Fruit fly (Drosophila melanogaster): ENCODE data around the gene CG4199.

Gene CG4199

DNA sequence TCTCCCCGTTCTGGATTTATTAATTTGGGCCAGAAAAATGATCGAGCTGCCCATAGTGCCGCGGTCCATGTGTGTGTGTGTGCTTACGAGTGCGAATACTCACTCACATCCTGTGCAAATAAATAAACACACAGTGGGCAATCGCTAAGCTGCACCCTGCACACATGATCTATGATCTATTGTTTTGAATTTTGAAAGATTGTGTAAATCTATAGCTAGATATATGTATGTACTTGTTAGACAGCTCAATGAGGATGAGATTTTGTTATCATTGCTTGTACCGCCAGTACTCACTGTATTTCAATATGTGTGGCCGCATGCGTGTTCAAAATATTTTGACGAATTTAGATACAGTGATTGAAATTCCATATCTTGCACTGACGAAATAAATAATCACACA lies 9.8 kb upstream of the CG4199 start (continued):
- TF ChIP-seq kah (GFP tag; optimal IDR thresholded peaks at IDR 0.05) (no peak), CG15601 (tag; optimal IDR thresholded peaks at IDR 0.05) (no peak), CG7987 (GFP tag; optimal IDR thresholded peaks at IDR 0.05) (no peak), Lim3 (GFP tag; IDR thresholded peaks at IDR 0.05) (no peak), HLH3B (GFP tag; IDR thresholded peaks at IDR 0.05) (peak; percentile 29; the same call in 1 of the 2 replicates), p53 (GFP tag; optimal IDR thresholded peaks at IDR 0.05) (no peak), maf-S (GFP tag; optimal IDR thresholded peaks at IDR 0.05) (no peak), CG8290 (GFP tag; optimal IDR thresholded peaks at IDR 0.05) (no peak), CG8290 (tag; optimal IDR thresholded peaks at IDR 0.05) (peak in 1 of 2 experiments; percentile 97), CHES-1-like (GFP tag; optimal IDR thresholded peaks at IDR 0.05) (peak; percentile 22), CG6272 (GFP tag; IDR thresholded peaks at IDR 0.05) (no peak), run (tag; optimal IDR thresholded peaks at IDR 0.05) (no peak), corto (GFP tag; optimal IDR thresholded peaks at IDR 0.05) (no peak), mirr (GFP tag; optimal IDR thresholded peaks at IDR 0.05) (peak; percentile 68), CG3065 (GFP tag; optimal IDR thresholded peaks at IDR 0.05) (no peak), CG10147 (GFP tag; optimal IDR thresholded peaks at IDR 0.05) (peak; percentile 13), Camta (GFP tag; optimal IDR thresholded peaks at IDR 0.05) (no peak), wek (GFP tag; optimal IDR thresholded peaks at IDR 0.05) (no peak), CG11696 (GFP tag; IDR thresholded peaks at IDR 0.05) (peak; percentile 52; the same call in 1 of the 2 replicates), bab2 (GFP tag; optimal IDR thresholded peaks at IDR 0.05) (peak; percentile 23), ATbp (GFP tag; optimal IDR thresholded peaks at IDR 0.05) (no peak), CG4404 (GFP tag; IDR thresholded peaks at IDR 0.05) (peak; percentile 49), CG30020 (tag; optimal IDR thresholded peaks at IDR 0.05) (no peak), lmd (GFP tag; IDR thresholded peaks at IDR 0.05) (peak; percentile 78), Jarid2 (GFP tag; optimal IDR thresholded peaks at IDR 0.05) (no peak), crol (GFP tag; IDR thresholded peaks at IDR 0.05) (no peak), slbo (GFP tag; IDR thresholded peaks at IDR 0.05) (peak; percentile 91), CG12942 (GFP tag; optimal IDR thresholded peaks at IDR 0.05) (no peak), Aef1 (GFP tag; IDR thresholded peaks at IDR 0.05) (peak; percentile 53; the same call in 2 of the 3 replicates), pum (GFP tag; optimal IDR thresholded peaks at IDR 0.05) (peak; percentile 16), pfk (GFP tag; optimal IDR thresholded peaks at IDR 0.05) (no peak), crp (GFP tag; optimal IDR thresholded peaks at IDR 0.05) (no peak), Fer2 (tag; optimal IDR thresholded peaks at IDR 0.05) (peak; percentile 21), Rx (GFP tag; IDR thresholded peaks at IDR 0.05) (peak; percentile 41; the same call in 1 of the 2 replicates), grau (tag; optimal IDR thresholded peaks at IDR 0.05) (peak; percentile 90), ato (GFP tag; IDR thresholded peaks at IDR 0.05; ENCODE audit: partially characterized antibody) (no peak), sisA (GFP tag; IDR thresholded peaks at IDR 0.05) (peak; percentile 38), CG11093 (GFP tag; IDR thresholded peaks at IDR 0.05) (no peak), Rfx (GFP tag; IDR thresholded peaks at IDR 0.05) (peak; percentile 91), CG34224 (GFP tag; IDR thresholded peaks at IDR 0.05; ENCODE audit: partially characterized antibody) (no peak), Taf1 (GFP tag; IDR thresholded peaks at IDR 0.05) (peak; percentile 69), CG11085 (GFP tag; IDR thresholded peaks at IDR 0.05) (peak; percentile 79), CG4424 (GFP tag; optimal IDR thresholded peaks at IDR 0.05) (no peak), CG4707 (GFP tag; optimal IDR thresholded peaks at IDR 0.05) (peak; percentile 37), fd102C (GFP tag; optimal IDR thresholded peaks at IDR 0.05) (no peak), salm (tag; optimal IDR thresholded peaks at IDR 0.05) (no peak), CG10654 (GFP tag; optimal IDR thresholded peaks at IDR 0.05) (no peak), CG9932 (GFP tag; IDR thresholded peaks at IDR 0.05) (peak; percentile 91), oc (tag; optimal IDR thresholded peaks at IDR 0.05) (no peak), Dbx (GFP tag; IDR thresholded peaks at IDR 0.05) (peak; percentile 76), zen2 (GFP tag; IDR thresholded peaks at IDR 0.05; ENCODE audit: partially characterized antibody) (no peak), Sox102F (GFP tag; optimal IDR thresholded peaks at IDR 0.05) (peak; percentile 25)

Data from whole organism, embryonic.